Fruit fly (Drosophila melanogaster) whole organism, wandering third instar larva: Measurements from ENCODE around the gene Septin2.

ENCODE experiments used
- Abd-B ChIP-seq: fragments of >200 bp; optimal IDR thresholded peaks from 2 replicates; lab custom pipeline; 2017; ENCODE audit warnings: missing biosample characterization, missing genetic modification characterization
- Jra ChIP-seq: sonication (Bioruptor generic); optimal IDR thresholded peaks from 2 replicates; lab custom pipeline; 2016; ENCODE audit warnings: missing biosample characterization, missing genetic modification characterization
- N ChIP-seq: fragments of >200 bp; optimal IDR thresholded peaks from 2 replicates; lab custom pipeline; 2018; ENCODE audit warnings: missing biosample characterization, missing external identifiers, missing genetic modification characterization
- OdsH ChIP-seq: fragments of 200-800 bp; sonication (Bioruptor generic); optimal IDR thresholded peaks from 2 replicates; lab custom pipeline; 2016; ENCODE audit warnings: missing biosample characterization, mild to moderate bottlenecking, missing genetic modification characterization
- Vsx2 ChIP-seq: fragments of 200-300, 225-300 bp; sonication (Bioruptor generic); optimal IDR thresholded peaks from 2 replicates; lab custom pipeline; 2018; ENCODE audit warnings: missing biosample characterization, missing genetic modification characterization; ENCODE audit not compliant: partially characterized antibody
- ey ChIP-seq: fragments of 200-800 bp; sonication (Bioruptor generic); optimal IDR thresholded peaks from 2 replicates; lab custom pipeline; 2016; ENCODE audit warnings: missing biosample characterization, missing genetic modification characterization
- foxo ChIP-seq, 2 experiments: fragments of 200-800 bp; sonication (Bioruptor generic); optimal IDR thresholded peaks; 2 replicates in 1 of 2; 3 replicates in 1 of 2; lab custom pipeline; 2016 to 2017; ENCODE audit warnings: missing biosample characterization in 2 of 2, missing genetic modification characterization in 2 of 2
- fru ChIP-seq: fragments of 200-800 bp; sonication (Bioruptor generic); optimal IDR thresholded peaks from 3 replicates; lab custom pipeline; 2016; ENCODE audit warnings: missing biosample characterization, mild to moderate bottlenecking, missing genetic modification characterization
- lola ChIP-seq: fragments of >200 bp; optimal IDR thresholded peaks from 2 replicates; lab custom pipeline; 2017; ENCODE audit warnings: missing biosample characterization, missing genetic modification characterization
- psq ChIP-seq: fragments of 200-800 bp; sonication (Bioruptor generic); optimal IDR thresholded peaks from 3 replicates; lab custom pipeline; 2017; ENCODE audit warnings: missing biosample characterization, mild to moderate bottlenecking, missing genetic modification characterization, moderate library complexity
- usp ChIP-seq: fragments of >200 bp; optimal IDR thresholded peaks from 2 replicates; lab custom pipeline; 2017; ENCODE audit warnings: missing biosample characterization, missing genetic modification characterization
- woc ChIP-seq: sonication (Bioruptor generic); optimal IDR thresholded peaks from 2 replicates; lab custom pipeline; 2016; ENCODE audit warnings: missing biosample characterization, mild to moderate bottlenecking, missing genetic modification characterization

DNA sequence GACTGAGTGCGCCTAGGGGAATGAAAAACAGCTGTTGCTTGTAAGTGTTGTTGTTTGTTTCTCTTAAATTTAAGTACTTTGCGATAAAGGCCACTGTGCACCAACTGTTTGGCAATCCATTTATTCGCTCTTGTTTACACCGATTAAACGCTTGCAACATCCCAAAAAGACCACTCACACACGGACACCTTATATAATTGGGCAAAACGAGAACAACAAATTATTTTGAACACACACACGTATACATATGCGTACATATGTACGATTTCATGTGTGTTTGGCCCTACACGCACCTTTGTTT is 31.1 kb downstream of the Septin2 start:
- TF ChIP-seq usp (GFP tag; lab: Kevin White, UChicago) (no peak), Abd-B (GFP tag; lab: Kevin White, UChicago) (no peak), Jra (no peak), foxo (GFP tag; optimal IDR thresholded peaks at IDR 0.05; lab: Kevin White, UChicago) (no peak), Vsx2 (GFP tag; lab: Kevin White, UChicago) (no peak), psq (no peak), woc (no peak), fru (GFP tag; lab: Kevin White, UChicago) (no peak), lola (GFP tag; lab: Kevin White, UChicago) (no peak), ey (GFP tag; lab: Kevin White, UChicago) (no peak), OdsH (GFP tag; lab: Kevin White, UChicago) (no peak), N (GFP tag; lab: Kevin White, UChicago) (no peak)
